Worm (Caenorhabditis elegans) whole organism, L2 larva: ENCODE measurements around the gene F59B2.12.
A peak's percentile ranks its signal among the peaks of the same experiment; 100 is the strongest.

Experiments used
- C34F6.9 ChIP-seq: fragments of 150-350 bp; optimal IDR thresholded peaks from 2 replicates; lab custom pipeline; 2014; ENCODE audit warnings: missing biosample characterization, missing genetic modification characterization
- F13H6.1 ChIP-seq: sonication (generic microtip); optimal IDR thresholded peaks from 2 replicates; lab custom pipeline; 2016; ENCODE audit warnings: missing genetic modification characterization, missing compliant biosample characterization
- R02D3.7 ChIP-seq: fragments of 150-350 bp; optimal IDR thresholded peaks from 2 replicates; lab custom pipeline; 2014; ENCODE audit warnings: missing biosample characterization, missing genetic modification characterization
- Y55F3AM.14 ChIP-seq: fragments of 200-800 bp; sonication (Bioruptor generic); optimal IDR thresholded peaks from 2 replicates; lab custom pipeline; 2018; ENCODE audit warnings: mild to moderate bottlenecking, missing genetic modification characterization, missing compliant biosample characterization
- alr-1 ChIP-seq: fragments of 150-350 bp; optimal IDR thresholded peaks from 2 replicates; lab custom pipeline; 2014; ENCODE audit warnings: missing biosample characterization, missing genetic modification characterization
- aly-2 ChIP-seq: fragments of 150-350 bp; optimal IDR thresholded peaks from 2 replicates; lab custom pipeline; 2014; ENCODE audit warnings: missing biosample characterization, missing genetic modification characterization
- ama-1 ChIP-seq: fragments of 150-350 bp; optimal IDR thresholded peaks from 2 replicates; lab custom pipeline; 2018; ENCODE audit warnings: inconsistent platforms
- blmp-1 ChIP-seq: sonication (generic microtip); optimal IDR thresholded peaks from 2 replicates; lab custom pipeline; 2017; ENCODE audit warnings: missing genetic modification characterization, mild to moderate bottlenecking, missing compliant biosample characterization, antibody characterized with exemption, moderate library complexity; ENCODE audit not compliant: insufficient read depth
- ceh-82 ChIP-seq: fragments of 150-350 bp; optimal IDR thresholded peaks from 2 replicates; lab custom pipeline; 2014; ENCODE audit warnings: missing biosample characterization, missing genetic modification characterization
- crh-2 ChIP-seq: sonication (generic microtip); optimal IDR thresholded peaks from 2 replicates; lab custom pipeline; 2017; ENCODE audit warnings: missing biosample characterization, missing genetic modification characterization
- dmd-4 ChIP-seq: sonication (generic microtip); optimal IDR thresholded peaks from 2 replicates; lab custom pipeline; 2017; ENCODE audit warnings: missing biosample characterization, missing genetic modification characterization
- elt-1 ChIP-seq: fragments of 150-350 bp; optimal IDR thresholded peaks from 2 replicates; lab custom pipeline; 2014; ENCODE audit warnings: missing biosample characterization, missing genetic modification characterization
- fos-1 ChIP-seq: fragments of 150-350 bp; optimal IDR thresholded peaks from 2 replicates; lab custom pipeline; 2014; ENCODE audit warnings: missing biosample characterization, missing genetic modification characterization
- gmeb-1 ChIP-seq: fragments of 150-350 bp; optimal IDR thresholded peaks from 2 replicates; lab custom pipeline; 2014; ENCODE audit warnings: missing biosample characterization, missing genetic modification characterization
- lin-11 ChIP-seq: fragments of 150-350 bp; sonication (generic microtip); optimal IDR thresholded peaks from 2 replicates; lab custom pipeline; 2014; ENCODE audit warnings: missing biosample characterization, missing genetic modification characterization, inconsistent platforms, mixed read lengths
- lin-13 ChIP-seq: fragments of 150-350 bp; optimal IDR thresholded peaks from 2 replicates; lab custom pipeline; 2014; ENCODE audit warnings: missing biosample characterization, missing genetic modification reagents, missing genetic modification characterization
- lin-39 ChIP-seq: fragments of 150-350 bp; optimal IDR thresholded peaks from 2 replicates; lab custom pipeline; 2014; ENCODE audit warnings: missing biosample characterization, missing genetic modification reagents, missing genetic modification characterization
- mab-5 ChIP-seq: fragments of 150-350 bp; optimal IDR thresholded peaks from 2 replicates; lab custom pipeline; 2014; ENCODE audit warnings: missing biosample characterization, missing genetic modification characterization
- mbf-1 ChIP-seq: sonication (generic microtip); optimal IDR thresholded peaks from 2 replicates; lab custom pipeline; 2017; ENCODE audit warnings: missing biosample characterization, missing genetic modification characterization
- mdl-1 ChIP-seq, 2 experiments: fragments of 150-350 bp in 1 of 2; sonication (generic microtip) in 1 of 2; optimal IDR thresholded peaks; 2 replicates each; lab custom pipeline; 2017; ENCODE audit warnings: missing biosample characterization in 2 of 2, missing genetic modification characterization in 2 of 2
- nhr-10 ChIP-seq: sonication (generic microtip); optimal IDR thresholded peaks from 2 replicates; lab custom pipeline; 2017; ENCODE audit warnings: missing biosample characterization, missing genetic modification characterization
- nhr-11 ChIP-seq: fragments of 150-350 bp; optimal IDR thresholded peaks from 2 replicates; lab custom pipeline; 2014; ENCODE audit warnings: missing biosample characterization, missing genetic modification characterization
- nhr-12 ChIP-seq: fragments of 150-350 bp; optimal IDR thresholded peaks from 2 replicates; lab custom pipeline; 2014; ENCODE audit warnings: missing biosample characterization, missing genetic modification characterization
- nhr-129 ChIP-seq: fragments of 150-350 bp; optimal IDR thresholded peaks from 2 replicates; lab custom pipeline; 2014; ENCODE audit warnings: missing biosample characterization, missing genetic modification characterization
- nhr-21 ChIP-seq: fragments of 150-350 bp; optimal IDR thresholded peaks from 2 replicates; lab custom pipeline; 2014; ENCODE audit warnings: missing biosample characterization, missing genetic modification characterization
- nhr-23 ChIP-seq: fragments of 150-350 bp; optimal IDR thresholded peaks from 2 replicates; lab custom pipeline; 2014; ENCODE audit warnings: missing biosample characterization, missing genetic modification reagents, missing genetic modification characterization
- nhr-237 ChIP-seq: fragments of 150-350 bp; optimal IDR thresholded peaks from 2 replicates; lab custom pipeline; 2014; ENCODE audit warnings: missing biosample characterization, missing genetic modification characterization
- nhr-25 ChIP-seq: fragments of 150-350 bp; sonication (generic microtip); optimal IDR thresholded peaks from 3 replicates; lab custom pipeline; 2014; ENCODE audit warnings: missing biosample characterization, missing genetic modification characterization
- nhr-77 ChIP-seq: fragments of 150-350 bp; optimal IDR thresholded peaks from 2 replicates; lab custom pipeline; 2014; ENCODE audit warnings: missing biosample characterization, missing genetic modification characterization
- peb-1 ChIP-seq: fragments of 150-350 bp; optimal IDR thresholded peaks from 2 replicates; lab custom pipeline; 2014; ENCODE audit warnings: missing biosample characterization, missing genetic modification characterization
- skn-1 ChIP-seq: sonication (generic microtip); optimal IDR thresholded peaks from 2 replicates; lab custom pipeline; 2017; ENCODE audit warnings: missing biosample characterization, missing genetic modification characterization
- sma-3 ChIP-seq: sonication (generic microtip); optimal IDR thresholded peaks from 2 replicates; lab custom pipeline; 2016; ENCODE audit warnings: missing genetic modification reagents, missing genetic modification characterization, missing compliant biosample characterization
- sma-9 ChIP-seq, 2 experiments: fragments of 150-350 bp in 1 of 2; sonication (generic microtip) in 1 of 2; optimal IDR thresholded peaks; 2 replicates each; lab custom pipeline; 2014 to 2016; ENCODE audit warnings: missing genetic modification characterization in 2 of 2, mild to moderate bottlenecking in 1 of 2, missing biosample characterization in 1 of 2, missing compliant biosample characterization in 1 of 2, missing genetic modification reagents in 1 of 2, moderate library complexity in 1 of 2
- snpc-4 ChIP-seq: fragments of 150-350 bp; optimal IDR thresholded peaks from 2 replicates; lab custom pipeline; 2014; ENCODE audit warnings: missing biosample characterization, missing genetic modification characterization
- unc-39 ChIP-seq: fragments of 150-350 bp; optimal IDR thresholded peaks from 2 replicates; lab custom pipeline; 2014; ENCODE audit warnings: missing biosample characterization, missing genetic modification characterization
- unc-55 ChIP-seq: fragments of 150-350 bp; sonication (generic microtip); optimal IDR thresholded peaks from 3 replicates; lab custom pipeline; 2014; ENCODE audit warnings: missing biosample characterization, missing genetic modification reagents, missing genetic modification characterization
- zag-1 ChIP-seq: fragments of 150-350 bp; optimal IDR thresholded peaks from 2 replicates; lab custom pipeline; 2014; ENCODE audit warnings: missing biosample characterization, missing genetic modification characterization
- ztf-11 ChIP-seq: sonication (generic microtip); optimal IDR thresholded peaks from 2 replicates; lab custom pipeline; 2017; ENCODE audit warnings: missing biosample characterization, missing genetic modification characterization
- ztf-4 ChIP-seq: fragments of 150-350 bp; optimal IDR thresholded peaks from 2 replicates; lab custom pipeline; 2014; ENCODE audit warnings: missing biosample characterization, missing genetic modification characterization

The F59B2.12 gene

DNA sequence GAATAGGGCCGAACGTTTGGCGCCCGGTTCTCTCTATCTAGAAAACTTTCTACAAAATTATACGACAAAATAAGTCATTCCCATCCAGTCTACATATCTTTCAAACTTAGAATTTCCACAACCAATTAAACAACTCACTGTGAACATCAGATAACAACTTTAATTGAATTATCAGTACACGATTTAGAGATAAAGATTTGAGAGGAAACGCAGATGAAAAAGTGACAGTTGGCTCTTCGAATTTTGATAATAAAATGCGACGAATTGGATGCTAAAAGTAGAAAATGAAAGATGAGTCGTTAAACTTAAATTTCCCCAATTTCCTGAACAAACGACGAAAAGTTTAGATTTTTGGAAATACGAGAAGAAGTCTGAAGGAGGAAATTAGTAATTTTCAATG is 17.6 kb downstream of the F59B2.12 start:
- TF ChIP-seq crh-2 (tag; lab: Kevin White, UChicago) (peak; percentile 33), fos-1 (peak; percentile 75), peb-1 (no peak)

- no peak for TF ChIP-seq lin-11 (tag; lab: Kevin White, UChicago)
- TF ChIP-seq nhr-129 (tag; lab: Kevin White, UChicago), result no peak
- TF ChIP-seq gmeb-1 (tag; lab: Kevin White, UChicago), result no peak
- no peak for TF ChIP-seq mab-5 (tag; lab: Kevin White, UChicago)
- no peak for TF ChIP-seq nhr-10
- no peak for TF ChIP-seq skn-1 (tag; lab: Kevin White, UChicago)
- TF ChIP-seq nhr-23 (tag; lab: Kevin White, UChicago), result no peak
- no peak for TF ChIP-seq nhr-25
- no peak for TF ChIP-seq ceh-82 (tag; lab: Kevin White, UChicago)
- no peak for TF ChIP-seq mdl-1 (tag; optimal IDR thresholded peaks at IDR 0.05; lab: Kevin White, UChicago)
- no peak for TF ChIP-seq crh-2 (tag; lab: Kevin White, UChicago)
- no peak for TF ChIP-seq alr-1 (tag; lab: Kevin White, UChicago)
- no peak for TF ChIP-seq lin-39 (tag; lab: Kevin White, UChicago)
Measured at ce11 chrIII:9037658-9038057, 20.3 kb downstream of the F59B2.12 start, which contains the start of gene R107.9. Gene R107.9 (plus strand): TSS chrIII:9037958.

- TF ChIP-seq lin-39 (tag; lab: Kevin White, UChicago), result no peak
- TF ChIP-seq nhr-25, result peak; percentile 20
Measured at ce11 chrIII:9043200-9043599, 25.8 kb downstream of the F59B2.12 start, which contains the start of gene nac-2. Gene nac-2 (minus strand): TSS chrIII:9043300.

- peak; percentile 2 for TF ChIP-seq ama-1 (lab: Kevin White, UChicago)
- TF ChIP-seq unc-55 (GFP tag; lab: Kevin White, UChicago), result peak; percentile 61
- TF ChIP-seq F13H6.1, result no peak
- no peak for TF ChIP-seq sma-3 (GFP tag; lab: Kevin White, UChicago)
- TF ChIP-seq crh-2 (tag; lab: Kevin White, UChicago), result no peak
- no peak for TF ChIP-seq aly-2 (tag; lab: Kevin White, UChicago)
- TF ChIP-seq blmp-1 (tag; lab: Kevin White, UChicago), result no peak
- no peak for TF ChIP-seq lin-11 (tag; lab: Kevin White, UChicago)
- TF ChIP-seq ztf-11 (tag; lab: Kevin White, UChicago), result no peak
- no peak for TF ChIP-seq Y55F3AM.14 (GFP tag; lab: Kevin White, UChicago)
- TF ChIP-seq elt-1, result no peak
- no peak for TF ChIP-seq unc-39 (tag; lab: Kevin White, UChicago)
Measured at ce11 chrIII:9045838-9046237, 28.4 kb downstream of the F59B2.12 start, which contains the start of gene R107.2. Gene R107.2 (minus strand): TSS chrIII:9045938.

ce11 chrIII:9047260-9047659 is 29.9 kb downstream of the F59B2.12 start:
- TF ChIP-seq C34F6.9 (tag; lab: Kevin White, UChicago) (no peak), nhr-12 (tag; lab: Kevin White, UChicago) (no peak), unc-39 (tag; lab: Kevin White, UChicago) (no peak), dmd-4 (tag; lab: Kevin White, UChicago) (no peak), zag-1 (tag; lab: Kevin White, UChicago) (no peak), sma-9 (GFP tag; optimal IDR thresholded peaks at IDR 0.05; lab: Kevin White, UChicago) (no peak), sma-9 (tag; optimal IDR thresholded peaks at IDR 0.05; lab: Kevin White, UChicago) (no peak), R02D3.7 (tag; lab: Kevin White, UChicago) (no peak)

ce11 chrIII:9050600-9050999 is 33.2 kb downstream of the F59B2.12 start, which contains the start of gene ikke-1:
Gene ikke-1 (minus strand): TSS chrIII:9050700.
- TF ChIP-seq nhr-237 (no peak), aly-2 (tag; lab: Kevin White, UChicago) (no peak), nhr-11 (no peak), snpc-4 (tag; lab: Kevin White, UChicago) (no peak), mbf-1 (tag; lab: Kevin White, UChicago) (no peak), nhr-77 (tag; lab: Kevin White, UChicago) (no peak), lin-13 (GFP tag; lab: Kevin White, UChicago) (no peak), nhr-21 (no peak), ztf-4 (tag; lab: Kevin White, UChicago) (no peak), nhr-12 (tag; lab: Kevin White, UChicago) (no peak)
